Worm (Caenorhabditis elegans): Measurements from ENCODE around the gene mttu-1.

DNA sequence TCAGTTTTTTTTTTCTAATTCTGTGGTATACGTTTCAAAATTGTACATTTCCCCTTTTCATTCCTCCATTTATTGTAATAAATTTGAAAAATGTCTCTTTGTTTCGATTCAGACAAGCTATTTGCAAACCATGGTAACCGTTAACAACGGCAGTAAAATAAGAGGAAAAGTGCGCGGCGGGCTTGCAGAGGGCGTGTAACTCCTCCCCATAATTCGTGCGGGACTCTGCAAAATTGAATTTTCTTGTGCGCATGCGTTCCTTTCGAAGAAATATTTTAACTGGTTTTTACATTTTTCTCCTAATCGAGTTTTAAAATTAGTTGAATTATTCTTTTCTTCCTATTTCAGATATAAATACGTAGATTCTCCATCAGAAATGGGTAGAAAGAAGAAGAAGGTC, 13.9 kb upstream of the mttu-1 start, which contains the start of gene znf-207:
- TF ChIP-seq vab-7 (GFP tag; IDR thresholded peaks at IDR 0.05) = no peak
- TF ChIP-seq zfp-3 (GFP tag; conservative IDR thresholded peaks at IDR 0.05) = no peak
- TF ChIP-seq snpc-4 (tag; optimal IDR thresholded peaks at IDR 0.05) = no peak
- TF ChIP-seq dpl-1 (GFP tag; optimal IDR thresholded peaks at IDR 0.05) = peak; percentile 19
- TF ChIP-seq nhr-11 (tag; optimal IDR thresholded peaks at IDR 0.05) = no peak
- TF ChIP-seq ztf-11 (tag; optimal IDR thresholded peaks at IDR 0.05) = no peak
- TF ChIP-seq dmd-9 (GFP tag; IDR thresholded peaks at IDR 0.05) = no peak
- no peak for TF ChIP-seq ceh-28 (tag; optimal IDR thresholded peaks at IDR 0.05)

All from whole organism, L4 larva.